Worm (Caenorhabditis elegans) whole organism, L4 larva: Measurements from ENCODE around the gene srg-66.

Experiments
- F26F4.8 ChIP-seq: fragments of 200-800 bp; sonication (Bioruptor generic); conservative IDR thresholded peaks from 2 replicates; pipeline ENCODE4 v1.3.6; 2022; ENCODE audit warnings: missing genetic modification characterization, missing compliant biosample characterization
- T20F7.1 ChIP-seq: fragments of 200-800 bp; sonication (Bioruptor generic); optimal IDR thresholded peaks from 2 replicates; lab custom pipeline; 2018; ENCODE audit warnings: mild to moderate bottlenecking, missing genetic modification characterization, missing compliant biosample characterization
- Y48G9A.11 ChIP-seq: fragments of 200-800 bp; sonication (Bioruptor generic); IDR thresholded peaks from 2 replicates; pipeline ENCODE4 v1.3.6; 2022; ENCODE audit warnings: missing genetic modification reagents, missing genetic modification characterization, missing compliant biosample characterization
- Y75B8A.6 ChIP-seq: fragments of 200-800 bp; sonication (Bioruptor generic); IDR thresholded peaks from 2 replicates; pipeline ENCODE4 v1.3.6; 2022; ENCODE audit warnings: missing genetic modification reagents, missing genetic modification characterization, missing compliant biosample characterization
- ama-1 ChIP-seq: fragments of 150-350 bp; optimal IDR thresholded peaks from 2 replicates; lab custom pipeline; 2014; ENCODE audit warnings: inconsistent platforms, mixed read lengths
- ceh-20 ChIP-seq: fragments of 200-800 bp; sonication (Bioruptor generic); IDR thresholded peaks from 2 replicates; pipeline ENCODE4 v1.3.6; 2022; ENCODE audit warnings: missing genetic modification reagents, missing genetic modification characterization, missing compliant biosample characterization
- daf-16 ChIP-seq, 3 experiments: sonication (generic microtip); optimal IDR thresholded peaks; 2 replicates each; lab custom pipeline; 2016 to 2017; ENCODE audit warnings: missing genetic modification characterization in 3 of 3, missing genetic modification reagents in 3 of 3, mild to moderate bottlenecking in 2 of 3, missing compliant biosample characterization in 2 of 3, missing biosample characterization in 1 of 3, moderate library complexity in 1 of 3
- daf-19 ChIP-seq: fragments of 200-800 bp; sonication (Bioruptor generic); conservative IDR thresholded peaks from 2 replicates; pipeline ENCODE4 v1.3.6; 2022; ENCODE audit warnings: missing genetic modification characterization, missing compliant biosample characterization
- daf-8 ChIP-seq: fragments of 200-800 bp; sonication (Bioruptor generic); IDR thresholded peaks from 2 replicates; pipeline ENCODE4 v1.3.6; 2022; ENCODE audit warnings: missing genetic modification characterization, missing compliant biosample characterization
- dmd-6 ChIP-seq: fragments of 200-800 bp; sonication (Bioruptor generic); IDR thresholded peaks from 2 replicates; pipeline ENCODE4 v1.3.6; 2022; ENCODE audit warnings: missing genetic modification reagents, missing genetic modification characterization, missing compliant biosample characterization
- dmd-8 ChIP-seq: fragments of 200-800 bp; sonication (Bioruptor generic); IDR thresholded peaks from 2 replicates; pipeline ENCODE4 v1.3.6; 2022; ENCODE audit warnings: missing genetic modification characterization, missing compliant biosample characterization
- dmd-9 ChIP-seq: fragments of 200-800 bp; sonication (Bioruptor generic); IDR thresholded peaks from 2 replicates; pipeline ENCODE4 v1.3.6; 2022; ENCODE audit warnings: missing genetic modification reagents, missing genetic modification characterization, missing compliant biosample characterization
- dve-1 ChIP-seq: sonication (generic microtip); optimal IDR thresholded peaks from 2 replicates; lab custom pipeline; 2017; ENCODE audit warnings: antibody characterized with exemption, mild to moderate bottlenecking, missing genetic modification characterization, missing compliant biosample characterization; ENCODE audit not compliant: insufficient read depth
- fkh-10 ChIP-seq: fragments of 150-350 bp; optimal IDR thresholded peaks from 2 replicates; lab custom pipeline; 2014; ENCODE audit warnings: missing biosample characterization, missing genetic modification reagents, missing genetic modification characterization
- gei-8 ChIP-seq: fragments of 200-800 bp; sonication (Bioruptor generic); optimal IDR thresholded peaks from 2 replicates; lab custom pipeline; 2018; ENCODE audit warnings: mild to moderate bottlenecking, missing genetic modification characterization, missing compliant biosample characterization
- hmg-1.1 ChIP-seq: fragments of 200-800 bp; sonication (Bioruptor generic); IDR thresholded peaks from 2 replicates; pipeline ENCODE4 v1.3.6; 2022; ENCODE audit warnings: missing genetic modification reagents, missing genetic modification characterization, missing compliant biosample characterization
- jun-1 ChIP-seq: fragments of 150-350 bp; optimal IDR thresholded peaks from 2 replicates; lab custom pipeline; 2014; ENCODE audit warnings: missing biosample characterization, missing genetic modification reagents, missing genetic modification characterization
- lim-7 ChIP-seq: fragments of 200-800 bp; sonication (Bioruptor generic); IDR thresholded peaks from 2 replicates; pipeline ENCODE4 v1.3.6; 2022; ENCODE audit warnings: missing genetic modification characterization, missing compliant biosample characterization
- lin-15B ChIP-seq: fragments of 150-350 bp; sonication (generic microtip); optimal IDR thresholded peaks from 3 replicates; lab custom pipeline; 2014; ENCODE audit warnings: missing biosample characterization, missing genetic modification characterization
- lin-29 ChIP-seq: fragments of 200-800 bp; sonication (Bioruptor generic); IDR thresholded peaks from 2 replicates; pipeline ENCODE4 v1.3.6; 2022; ENCODE audit warnings: missing genetic modification reagents, missing genetic modification characterization, missing compliant biosample characterization
- lin-38 ChIP-seq: fragments of 200-800 bp; sonication (Bioruptor generic); IDR thresholded peaks from 2 replicates; pipeline ENCODE4 v1.3.6; 2022; ENCODE audit warnings: missing genetic modification reagents, missing genetic modification characterization, missing compliant biosample characterization
- lin-39 ChIP-seq: fragments of 150-350 bp; optimal IDR thresholded peaks from 2 replicates; lab custom pipeline; 2014; ENCODE audit warnings: missing biosample characterization, missing genetic modification reagents, missing genetic modification characterization
- lir-3 ChIP-seq: sonication (generic microtip); optimal IDR thresholded peaks from 2 replicates; lab custom pipeline; 2016; ENCODE audit warnings: mild to moderate bottlenecking, missing genetic modification characterization, missing compliant biosample characterization
- lsy-2 ChIP-seq, 2 experiments: fragments of 150-350 bp in 1 of 2; sonication (generic microtip) in 1 of 2; optimal IDR thresholded peaks; 2 replicates each; lab custom pipeline; 2014 to 2017; ENCODE audit warnings: missing biosample characterization in 2 of 2, missing genetic modification characterization in 2 of 2
- madf-5 ChIP-seq, 2 experiments: fragments of 200-800 bp; sonication (Bioruptor generic); IDR thresholded peaks; 2 replicates each; pipeline ENCODE4 v1.3.6; 2022; ENCODE audit warnings: missing compliant biosample characterization in 2 of 2, missing genetic modification characterization in 2 of 2
- madf-9 ChIP-seq: fragments of 200-800 bp; sonication (Bioruptor generic); conservative IDR thresholded peaks from 2 replicates; pipeline ENCODE4 v1.3.6; 2022; ENCODE audit warnings: missing genetic modification reagents, missing genetic modification characterization, missing compliant biosample characterization
- mxl-2 ChIP-seq: fragments of 200-800 bp; sonication (Bioruptor generic); conservative IDR thresholded peaks from 2 replicates; pipeline ENCODE4 v1.3.6; 2022; ENCODE audit warnings: missing genetic modification reagents, missing genetic modification characterization, missing compliant biosample characterization
- nhr-11 ChIP-seq: fragments of 150-350 bp; optimal IDR thresholded peaks from 2 replicates; lab custom pipeline; 2014; ENCODE audit warnings: missing biosample characterization, missing genetic modification characterization
- nhr-111 ChIP-seq: fragments of 200-800 bp; sonication (Bioruptor generic); optimal IDR thresholded peaks from 2 replicates; lab custom pipeline; 2018; ENCODE audit warnings: mild to moderate bottlenecking, missing genetic modification characterization, missing compliant biosample characterization
- nhr-237 ChIP-seq: sonication (generic microtip); optimal IDR thresholded peaks from 2 replicates; lab custom pipeline; 2017; ENCODE audit warnings: missing biosample characterization, missing genetic modification characterization
- nhr-25 ChIP-seq: sonication (generic microtip); optimal IDR thresholded peaks from 2 replicates; lab custom pipeline; 2017; ENCODE audit warnings: missing genetic modification characterization, mild to moderate bottlenecking, missing compliant biosample characterization, antibody characterized with exemption, moderate library complexity, borderline replicate concordance; ENCODE audit not compliant: insufficient read depth
- nhr-28 ChIP-seq: fragments of 150-350 bp; optimal IDR thresholded peaks from 2 replicates; lab custom pipeline; 2014; ENCODE audit warnings: missing biosample characterization, missing genetic modification characterization
- nhr-48 ChIP-seq: sonication (generic microtip); optimal IDR thresholded peaks from 2 replicates; lab custom pipeline; 2016; ENCODE audit warnings: mild to moderate bottlenecking, missing genetic modification characterization, missing compliant biosample characterization
- php-3 ChIP-seq: fragments of 200-800 bp; sonication (Bioruptor generic); IDR thresholded peaks from 2 replicates; pipeline ENCODE4 v1.3.6; 2022; ENCODE audit warnings: missing genetic modification reagents, missing genetic modification characterization, missing compliant biosample characterization
- pqm-1 ChIP-seq: sonication (generic microtip); optimal IDR thresholded peaks from 2 replicates; lab custom pipeline; 2017; ENCODE audit warnings: missing biosample characterization, missing genetic modification characterization
- rbr-2 ChIP-seq: sonication (generic microtip); optimal IDR thresholded peaks from 2 replicates; lab custom pipeline; 2016; ENCODE audit warnings: missing genotype, missing genetic modification characterization, missing compliant biosample characterization
- set-16 ChIP-seq: fragments of 200-800 bp; sonication (Bioruptor generic); IDR thresholded peaks from 2 replicates; pipeline ENCODE4 v1.3.6; 2022; ENCODE audit warnings: missing genetic modification reagents, missing genetic modification characterization, missing compliant biosample characterization
- spr-1 ChIP-seq: sonication (generic microtip); optimal IDR thresholded peaks from 2 replicates; lab custom pipeline; 2016; ENCODE audit warnings: mild to moderate bottlenecking, missing genetic modification characterization, missing compliant biosample characterization
- spr-3 ChIP-seq: fragments of 200-800 bp; sonication (Bioruptor generic); optimal IDR thresholded peaks from 2 replicates; lab custom pipeline; 2018; ENCODE audit warnings: mild to moderate bottlenecking, missing genetic modification characterization, missing compliant biosample characterization
- unc-130 ChIP-seq: sonication (generic microtip); optimal IDR thresholded peaks from 2 replicates; lab custom pipeline; 2016; ENCODE audit warnings: missing genetic modification reagents, missing genetic modification characterization, missing compliant biosample characterization
- unc-62 ChIP-seq, 3 experiments: fragments of 150-350 bp in 1 of 3; sonication (generic microtip); optimal IDR thresholded peaks in 2 of 3; peaks in 1 of 3; 1 replicate in 1 of 3; 2 replicates in 2 of 3; lab custom pipeline; 2014 to 2017; ENCODE audit warnings: missing biosample characterization in 3 of 3, missing genetic modification characterization in 3 of 3, missing genetic modification reagents in 3 of 3, missing genotype in 1 of 3
- zip-11 ChIP-seq: fragments of 200-800 bp; sonication (Bioruptor generic); IDR thresholded peaks from 2 replicates; pipeline ENCODE4 v1.3.6; 2022; ENCODE audit warnings: missing genetic modification characterization, missing compliant biosample characterization
- ztf-7 ChIP-seq: fragments of 150-350 bp; optimal IDR thresholded peaks from 2 replicates; lab custom pipeline; 2014; ENCODE audit warnings: missing biosample characterization, missing genetic modification characterization

The srg-66 gene

ce11 chrV:5509966-5510365, 27.8 kb upstream of the srg-66 start:
- TF ChIP-seq unc-62 (GFP tag; optimal IDR thresholded peaks at IDR 0.05 in 1 of 2; lab: Kevin White, UChicago) (peak in 1 of 2 experiments; percentile 94), unc-62 (tag; optimal IDR thresholded peaks at IDR 0.05; lab: Kevin White, UChicago) (no peak), pqm-1 (no peak), dve-1 (tag; lab: Kevin White, UChicago) (peak; percentile 16), unc-130 (GFP tag; lab: Kevin White, UChicago) (no peak), lir-3 (tag; lab: Kevin White, UChicago) (no peak), lin-29 (GFP tag; lab: Robert Waterston, UW) (no peak), lin-38 (GFP tag; lab: Robert Waterston, UW) (peak; percentile 34), daf-16 (GFP tag; optimal IDR thresholded peaks at IDR 0.05; lab: Kevin White, UChicago) (no peak), daf-16 (tag; optimal IDR thresholded peaks at IDR 0.05; lab: Kevin White, UChicago) (peak; percentile 23), lin-39 (tag; lab: Kevin White, UChicago) (no peak), dmd-6 (peak; percentile 59)

ce11 chrV:5509134-5509533, 26.9 kb upstream of the srg-66 start:
- TF ChIP-seq dve-1 (tag; lab: Kevin White, UChicago) (no peak), unc-62 (GFP tag; optimal IDR thresholded peaks at IDR 0.05 in 1 of 2; lab: Kevin White, UChicago) (peak in 1 of 2 experiments; percentile 94), unc-62 (tag; optimal IDR thresholded peaks at IDR 0.05; lab: Kevin White, UChicago) (no peak)

- peak; percentile 3 for TF ChIP-seq lir-3 (tag; lab: Kevin White, UChicago)
- no peak for TF ChIP-seq zip-11 (GFP tag; lab: Robert Waterston, UW)
- peak in 1 of 2 experiments; percentile 66 for TF ChIP-seq daf-16 (GFP tag; optimal IDR thresholded peaks at IDR 0.05; lab: Kevin White, UChicago)
- peak; percentile 73 for TF ChIP-seq daf-16 (tag; optimal IDR thresholded peaks at IDR 0.05; lab: Kevin White, UChicago)
- no peak for TF ChIP-seq nhr-111 (GFP tag; lab: Kevin White, UChicago)
- peak; percentile 84 for TF ChIP-seq spr-1 (tag; lab: Kevin White, UChicago)
- no peak for TF ChIP-seq lin-15B (tag; lab: Kevin White, UChicago)
- peak; percentile 64; the same call in 1 of the 2 replicates for TF ChIP-seq dmd-8 (GFP tag; lab: Robert Waterston, UW)
- TF ChIP-seq daf-19 (GFP tag; lab: Robert Waterston, UW) = no peak
- TF ChIP-seq rbr-2 = peak; percentile 96
- no peak for TF ChIP-seq daf-8
- peak; percentile 88 for TF ChIP-seq T20F7.1 (GFP tag; lab: Kevin White, UChicago)
- TF ChIP-seq nhr-11 (tag; lab: Kevin White, UChicago) = peak; percentile 83
- no peak for TF ChIP-seq F26F4.8 (GFP tag; lab: Robert Waterston, UW)
- no peak for TF ChIP-seq lim-7 (GFP tag; lab: Robert Waterston, UW)
- peak; percentile 83 for TF ChIP-seq nhr-28
- no peak for TF ChIP-seq mxl-2 (GFP tag; lab: Robert Waterston, UW)
- TF ChIP-seq lin-38 (GFP tag; lab: Robert Waterston, UW) = peak; percentile 91
- peak; percentile 77 for TF ChIP-seq nhr-48 (tag; lab: Kevin White, UChicago)
- TF ChIP-seq jun-1 (tag; lab: Kevin White, UChicago) = peak; percentile 67
- peak; percentile 93 for TF ChIP-seq dmd-6
- TF ChIP-seq madf-5 (GFP tag; IDR thresholded peaks at IDR 0.05; lab: Robert Waterston, UW) = no peak
- TF ChIP-seq spr-3 (GFP tag; lab: Kevin White, UChicago) = peak; percentile 90
- peak; percentile 71; the same call in 1 of the 2 replicates for TF ChIP-seq php-3 (GFP tag; lab: Robert Waterston, UW)
- TF ChIP-seq lsy-2 (tag; optimal IDR thresholded peaks at IDR 0.05; lab: Kevin White, UChicago) = peak; percentile 54 to 92
- no peak; the same call in 1 of the 2 replicates for TF ChIP-seq set-16 (GFP tag; lab: Robert Waterston, UW)
- peak; percentile 59 for TF ChIP-seq fkh-10 (GFP tag; lab: Kevin White, UChicago)
- TF ChIP-seq ceh-20 (GFP tag; lab: Robert Waterston, UW) = peak; percentile 94
- 0 out of 2 replicates have a peak, but pooled peaks have one; percentile 58 for TF ChIP-seq dmd-9 (GFP tag; lab: Robert Waterston, UW)
- TF ChIP-seq ztf-7 (tag; lab: Kevin White, UChicago) = peak; percentile 81
- no peak for TF ChIP-seq nhr-237 (tag; lab: Kevin White, UChicago)
- peak; percentile 66 for TF ChIP-seq unc-130 (GFP tag; lab: Kevin White, UChicago)
- TF ChIP-seq Y75B8A.6 (GFP tag; lab: Robert Waterston, UW) = no peak
- peak; percentile 76 for TF ChIP-seq nhr-25
- peak; percentile 65 for TF ChIP-seq madf-9 (GFP tag; lab: Robert Waterston, UW)
- TF ChIP-seq Y48G9A.11 (GFP tag; lab: Robert Waterston, UW) = peak; percentile 45; the same call in 1 of the 2 replicates
- peak; percentile 40 for TF ChIP-seq gei-8
- peak; percentile 95 for TF ChIP-seq hmg-1.1 (GFP tag; lab: Robert Waterston, UW)
- peak; percentile 49 for TF ChIP-seq ama-1
Observed at ce11 chrV:5504807-5505442, 22.7 kb upstream of the srg-66 start, which contains the start of the genes dnj-19 and nhr-47. TSS of gene dnj-19 (minus strand) at chrV:5504857. TSS of gene nhr-47 (plus strand) at chrV:5505253.
